Fruit fly (Drosophila melanogaster) Kc167 (cell line): Measurements from ENCODE around the gene ZnT77C.

Experiments used
- Myc ChIP-seq: fragments of >200 bp; optimal IDR thresholded peaks from 2 replicates; lab custom pipeline; 2017; ENCODE audit warnings: missing external identifiers
- Sin3A ChIP-seq: fragments of >200 bp; optimal IDR thresholded peaks from 2 replicates; lab custom pipeline; 2018; ENCODE audit warnings: missing external identifiers
- h ChIP-seq: fragments of >200 bp; optimal IDR thresholded peaks from 3 replicates; lab custom pipeline; 2018; ENCODE audit warnings: missing external identifiers
- insv ChIP-seq: fragments of >200 bp; optimal IDR thresholded peaks from 3 replicates; lab custom pipeline; 2018; ENCODE audit warnings: missing external identifiers
- psq ChIP-seq: fragments of >200 bp; optimal IDR thresholded peaks from 2 replicates; lab custom pipeline; 2017; ENCODE audit warnings: missing external identifiers
- ttk ChIP-seq: sonication (Bioruptor generic); optimal IDR thresholded peaks from 2 replicates; lab custom pipeline; 2017; ENCODE audit warnings: missing external identifiers

The ZnT77C gene

DNA sequence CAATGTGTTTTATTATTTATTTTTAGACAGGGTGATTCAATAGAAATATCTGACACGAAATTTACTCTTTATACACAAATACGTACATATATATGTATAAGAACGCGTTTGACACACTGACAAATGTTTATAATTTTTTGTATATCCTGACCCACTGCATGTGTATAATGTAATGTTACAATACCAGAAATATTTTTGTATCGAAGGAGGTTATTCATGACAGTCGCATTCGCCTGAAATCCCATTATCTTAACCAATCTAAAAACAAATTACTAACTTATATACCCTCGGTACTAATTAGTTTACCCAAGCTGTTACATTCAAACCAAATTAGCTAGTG is 489 bp downstream of the ZnT77C start:
- no peak for TF ChIP-seq psq (lab: Kevin White, UChicago)
- TF ChIP-seq ttk (lab: Kevin White, UChicago): no peak
- no peak for TF ChIP-seq Myc (lab: Kevin White, UChicago)
- TF ChIP-seq insv (lab: Kevin White, UChicago): no peak

DNA sequence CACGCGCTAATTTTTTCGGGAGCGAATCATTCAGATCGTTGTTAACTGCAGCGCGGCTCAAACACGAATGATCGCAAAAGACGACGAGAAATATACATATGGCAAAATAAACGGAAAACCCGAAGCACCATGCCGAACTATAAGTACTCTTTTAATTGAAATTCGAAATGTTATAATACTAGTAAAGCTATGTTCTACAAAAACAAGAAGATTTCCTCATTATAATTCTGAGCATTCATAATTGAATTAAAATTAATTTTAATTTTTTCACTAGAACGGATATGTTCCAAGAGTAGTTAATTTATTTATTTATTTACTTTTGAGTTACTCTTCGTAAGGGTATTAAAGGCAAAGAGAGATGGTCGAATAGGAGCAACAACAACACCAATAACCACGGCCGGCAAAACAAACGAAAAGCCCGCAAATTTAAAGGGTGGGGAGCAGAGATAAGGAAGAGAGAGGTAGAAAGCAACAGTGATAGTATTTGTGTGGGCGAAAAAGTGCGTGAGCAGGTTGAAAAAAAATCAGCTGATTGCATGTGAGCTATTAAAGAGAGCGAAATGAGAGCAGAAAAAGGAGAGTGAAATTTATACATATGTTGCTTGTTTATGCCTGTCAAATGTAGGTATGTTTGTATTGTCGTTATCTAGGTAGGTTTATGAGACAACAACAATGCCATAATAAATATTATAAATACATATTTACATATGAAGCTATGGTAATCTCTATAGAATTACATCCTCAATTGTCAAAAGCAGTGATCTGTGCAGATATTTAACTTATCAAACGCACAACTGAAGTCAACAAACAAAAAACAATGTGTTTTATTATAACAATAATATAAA is 1.1 kb downstream of the ZnT77C start:
- TF ChIP-seq ttk (lab: Kevin White, UChicago) (no peak), insv (lab: Kevin White, UChicago) (no peak), Myc (lab: Kevin White, UChicago) (no peak), Sin3A (lab: Kevin White, UChicago) (no peak), h (lab: Kevin White, UChicago) (no peak), psq (lab: Kevin White, UChicago) (no peak)

- TF ChIP-seq h (lab: Kevin White, UChicago) (no peak), ttk (lab: Kevin White, UChicago) (no peak), insv (lab: Kevin White, UChicago) (no peak), Sin3A (lab: Kevin White, UChicago) (no peak), psq (lab: Kevin White, UChicago) (no peak), Myc (lab: Kevin White, UChicago) (no peak)
Measured at dm6 chr3L:20491525-20492132, 3.1 kb downstream of the ZnT77C start, which contains the start of gene ND-39. ND-39 (plus strand) TSS chr3L:20492082.

DNA sequence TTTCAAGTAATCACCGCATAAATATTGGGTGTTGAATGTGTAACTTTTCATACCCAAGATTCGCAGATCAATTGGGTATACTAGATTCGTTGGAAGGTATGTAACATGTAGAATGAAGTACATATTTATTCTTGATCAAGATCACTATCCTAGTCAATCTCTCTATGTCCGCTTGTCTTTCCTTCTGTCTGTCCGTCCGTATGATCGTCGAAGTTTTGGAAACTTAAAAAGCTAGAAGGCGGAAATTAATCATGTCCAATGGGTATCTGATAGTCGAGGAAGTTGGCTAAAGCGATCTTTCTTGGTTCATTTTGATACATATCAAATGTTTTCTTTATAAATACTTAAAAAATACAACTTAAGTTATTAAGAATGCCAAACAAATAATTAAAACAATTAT is 7.1 kb downstream of the ZnT77C start:
- TF ChIP-seq insv (lab: Kevin White, UChicago) (no peak), ttk (lab: Kevin White, UChicago) (no peak), psq (lab: Kevin White, UChicago) (no peak), Sin3A (lab: Kevin White, UChicago) (no peak), h (lab: Kevin White, UChicago) (no peak), Myc (lab: Kevin White, UChicago) (no peak)

DNA sequence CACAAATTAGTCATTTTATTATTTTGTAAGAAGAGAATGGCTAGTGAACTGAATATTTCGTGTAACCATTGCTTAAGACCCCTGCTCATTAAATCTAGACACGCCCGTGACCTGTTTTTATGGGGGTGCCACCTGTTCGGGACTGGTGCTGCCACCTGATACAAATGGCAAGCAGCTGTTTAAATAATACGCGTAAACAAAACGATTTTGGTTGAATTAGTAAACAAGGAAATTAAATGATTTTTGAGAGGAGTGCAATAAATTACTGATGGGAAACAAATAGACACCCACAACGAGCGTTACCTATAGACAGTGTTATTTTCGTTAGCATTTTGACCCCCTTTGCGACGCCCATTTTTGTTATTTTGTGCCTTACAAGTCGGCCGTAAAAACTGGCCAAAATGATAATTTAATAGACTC is 19.9 kb downstream of the ZnT77C start:
- TF ChIP-seq Sin3A (lab: Kevin White, UChicago) (no peak), psq (lab: Kevin White, UChicago) (no peak), Myc (lab: Kevin White, UChicago) (no peak), insv (lab: Kevin White, UChicago) (no peak), h (lab: Kevin White, UChicago) (no peak), ttk (lab: Kevin White, UChicago) (no peak)

DNA sequence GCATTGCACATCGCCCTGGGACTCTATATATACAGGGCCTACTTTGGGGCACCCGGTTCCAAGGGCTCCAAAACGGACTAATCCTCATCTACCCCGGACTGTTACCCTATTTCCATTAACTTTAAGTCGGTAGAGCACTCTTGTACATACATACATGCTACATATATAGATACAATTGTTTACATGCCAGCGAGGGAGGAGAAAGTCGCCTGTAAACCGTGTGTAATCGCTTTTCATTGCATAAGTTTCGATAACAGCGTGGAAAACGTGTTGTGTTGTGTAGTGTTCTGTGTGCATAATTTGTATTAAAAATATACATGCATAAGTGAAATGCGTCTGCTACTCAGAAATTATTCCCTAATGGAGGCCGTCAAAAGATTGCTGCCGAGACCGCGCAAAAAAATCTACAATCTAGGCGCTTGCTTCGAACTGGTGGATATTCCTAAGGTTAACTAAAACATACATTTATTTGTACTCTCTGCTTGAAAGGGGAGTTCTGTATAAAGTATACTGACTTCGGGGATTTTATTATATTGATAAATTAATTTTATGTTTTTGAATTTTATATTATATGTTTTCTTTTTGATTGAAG is 20.4 kb downstream of the ZnT77C start, which contains the start of gene isoQC:
TSS of gene isoQC (plus strand) at position 270 of the 592 bp plus-strand sequence.
- TF ChIP-seq psq (lab: Kevin White, UChicago) (no peak), Sin3A (lab: Kevin White, UChicago) (no peak)

DNA sequence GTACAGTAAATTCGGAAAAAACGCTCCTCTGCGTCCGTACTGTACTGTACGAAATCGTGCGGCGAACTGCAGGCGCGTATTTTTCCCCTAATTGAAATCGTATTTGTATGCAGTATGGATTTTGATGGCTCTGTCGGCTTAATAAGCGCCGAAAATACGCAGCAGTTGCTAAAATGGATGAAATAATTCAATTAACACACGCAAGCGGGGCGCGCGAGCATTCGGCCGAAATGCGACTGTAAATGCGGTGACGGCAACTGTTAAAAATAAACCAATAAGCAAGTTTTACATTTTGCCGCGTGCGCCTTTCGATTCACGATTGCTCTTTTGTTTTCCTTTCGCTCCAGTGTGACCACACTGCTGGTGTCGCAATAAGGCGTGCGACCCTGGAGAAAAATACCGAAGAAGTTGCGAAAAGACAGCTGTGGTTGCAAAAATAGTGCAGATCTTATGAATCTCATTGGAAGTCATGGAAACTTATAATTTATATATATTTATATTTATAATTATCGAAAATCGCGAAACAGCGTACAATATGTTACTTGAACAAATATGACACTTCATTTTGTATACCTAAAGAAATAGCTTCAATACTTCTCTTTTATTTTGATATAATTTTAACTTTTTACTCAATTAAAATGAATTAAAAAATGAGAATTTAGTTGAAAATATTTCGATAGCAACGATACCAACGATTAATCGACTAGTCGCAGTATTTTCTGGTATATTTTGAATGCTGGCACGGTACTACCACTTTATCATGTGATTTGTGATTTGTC is 21.5 kb downstream of the ZnT77C start, which contains the start of the genes CG32428 and CG5969:
TSS of gene CG32428 (minus strand) at position 703 of the 779 bp plus-strand sequence.
TSS of gene CG5969 (plus strand) at position 763 of the 779 bp plus-strand sequence.
- TF ChIP-seq ttk (lab: Kevin White, UChicago): no peak
- TF ChIP-seq Myc (lab: Kevin White, UChicago): no peak
- TF ChIP-seq psq (lab: Kevin White, UChicago): no peak
- TF ChIP-seq h (lab: Kevin White, UChicago): no peak
- no peak for TF ChIP-seq insv (lab: Kevin White, UChicago)
- no peak for TF ChIP-seq Sin3A (lab: Kevin White, UChicago)

dm6 chr3L:20472607-20473006 is 22.1 kb downstream of the ZnT77C start:
- TF ChIP-seq h (lab: Kevin White, UChicago): no peak
- no peak for TF ChIP-seq psq (lab: Kevin White, UChicago)
- TF ChIP-seq Myc (lab: Kevin White, UChicago): no peak
- TF ChIP-seq insv (lab: Kevin White, UChicago): no peak
- TF ChIP-seq Sin3A (lab: Kevin White, UChicago): no peak
- no peak for TF ChIP-seq ttk (lab: Kevin White, UChicago)

dm6 chr3L:20471499-20472313 is 23.0 kb downstream of the ZnT77C start:
- TF ChIP-seq Sin3A (lab: Kevin White, UChicago) (no peak), h (lab: Kevin White, UChicago) (no peak), ttk (lab: Kevin White, UChicago) (no peak), Myc (lab: Kevin White, UChicago) (no peak), insv (lab: Kevin White, UChicago) (no peak), psq (lab: Kevin White, UChicago) (no peak)

DNA sequence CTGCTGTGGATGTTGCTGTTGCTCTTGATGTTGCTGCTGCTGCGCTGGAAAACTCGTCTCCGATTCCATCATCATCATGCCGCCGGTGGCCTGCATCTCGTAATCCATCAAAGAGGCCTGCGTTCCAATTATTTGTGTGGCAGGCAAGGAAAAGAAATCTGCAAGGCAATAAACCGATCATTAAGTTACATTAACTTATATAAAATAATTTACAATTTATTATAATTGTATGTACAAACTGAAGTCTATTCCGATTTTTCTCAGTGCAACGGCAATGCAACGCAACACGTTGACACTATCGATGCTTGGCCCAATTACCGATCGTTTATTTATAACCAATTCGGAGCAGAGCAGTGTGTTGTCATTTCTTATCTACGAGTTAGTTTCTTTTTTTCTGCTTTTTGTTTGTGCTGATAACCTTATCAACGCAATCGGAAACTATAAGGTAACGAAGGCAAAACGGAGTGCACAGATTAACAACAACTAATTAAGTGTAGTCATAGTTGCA is 23.7 kb downstream of the ZnT77C start:
- TF ChIP-seq h (lab: Kevin White, UChicago): no peak
- no peak for TF ChIP-seq psq (lab: Kevin White, UChicago)
- no peak for TF ChIP-seq ttk (lab: Kevin White, UChicago)
- no peak for TF ChIP-seq Myc (lab: Kevin White, UChicago)
- no peak for TF ChIP-seq Sin3A (lab: Kevin White, UChicago)
- no peak for TF ChIP-seq insv (lab: Kevin White, UChicago)
